Worm (Caenorhabditis elegans): ENCODE results near the gene pcf-11.
"Not testable (repeated sequence)": the region's sequence is repeated elsewhere in the genome, so short reads cannot be mapped to it uniquely, and the experiment has no call there.

Gene pcf-11

DNA sequence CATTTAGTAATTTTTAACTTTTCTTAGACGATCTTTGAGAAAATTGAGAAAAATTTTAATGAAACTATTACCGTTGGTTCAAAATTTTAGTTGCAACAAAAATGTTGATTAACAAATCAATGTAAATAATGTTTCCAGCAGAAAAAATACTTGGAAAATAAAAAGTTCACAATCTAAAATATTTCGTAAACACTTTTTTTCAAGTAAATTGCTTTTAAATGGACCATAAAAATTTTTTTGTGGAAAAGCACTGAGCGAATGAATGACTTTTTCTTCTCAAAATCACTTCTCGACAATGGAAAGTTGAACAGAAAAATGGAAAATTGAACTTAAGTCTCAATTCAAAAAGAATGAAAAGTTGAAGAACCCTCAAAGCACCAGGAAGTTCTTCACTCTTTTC, 28.8 kb downstream of the pcf-11 start, which contains the start of gene C45G9.8:
Gene C45G9.8, minus strand, starts transcription at position 101 of the 400 bp plus-strand sequence.
- TF ChIP-seq lin-13 (GFP tag; optimal IDR thresholded peaks at IDR 0.05) = no peak
- no peak for TF ChIP-seq elt-3 (tag; optimal IDR thresholded peaks at IDR 0.05)
- TF ChIP-seq aly-2 (tag; optimal IDR thresholded peaks at IDR 0.05) = no peak
- TF ChIP-seq rnt-1 (tag; optimal IDR thresholded peaks at IDR 0.05) = no peak
- TF ChIP-seq hlh-4 (tag; optimal IDR thresholded peaks at IDR 0.05) = no peak
- TF ChIP-seq pax-3 (tag; optimal IDR thresholded peaks at IDR 0.05) = no peak
- TF ChIP-seq blmp-1 (tag; optimal IDR thresholded peaks at IDR 0.05) = no peak
- TF ChIP-seq C04F5.9 (tag; optimal IDR thresholded peaks at IDR 0.05) = no peak
- TF ChIP-seq unc-98 (GFP tag; IDR thresholded peaks at IDR 0.05) = no peak
- TF ChIP-seq vab-15 (tag; optimal IDR thresholded peaks at IDR 0.05) = no peak
- TF ChIP-seq fkh-8 (tag; optimal IDR thresholded peaks at IDR 0.05) = no peak
- no peak for TF ChIP-seq irx-1 (tag; optimal IDR thresholded peaks at IDR 0.05)
- no peak for TF ChIP-seq nhr-28 (tag; optimal IDR thresholded peaks at IDR 0.05)
- TF ChIP-seq skn-1 (tag; optimal IDR thresholded peaks at IDR 0.05) = no peak
- no peak for TF ChIP-seq lin-15B (tag; optimal IDR thresholded peaks at IDR 0.05)
- TF ChIP-seq egl-27 (tag; optimal IDR thresholded peaks at IDR 0.05) = no peak

DNA sequence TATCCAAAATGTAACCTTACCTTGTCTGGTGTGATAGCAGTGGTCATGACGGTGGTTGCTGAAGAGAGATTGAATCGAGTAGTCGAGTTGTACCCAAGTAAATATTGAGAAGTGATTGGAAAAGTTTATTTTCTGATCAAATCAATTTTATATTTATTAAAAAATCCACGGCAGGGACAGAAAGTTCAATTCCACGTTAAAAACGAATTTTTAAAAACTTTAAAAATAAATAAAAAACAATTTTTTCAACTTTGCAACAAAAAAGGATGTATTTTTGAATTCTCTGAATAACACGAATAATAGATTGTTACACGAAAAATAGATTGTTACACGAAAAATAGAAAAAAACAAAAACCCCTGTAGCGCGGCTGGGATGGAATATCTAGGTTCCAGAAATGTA, 31.0 kb downstream of the pcf-11 start, which contains the start of gene C45G9.9:
Gene C45G9.9, minus strand, starts transcription at position 101 of the 400 bp plus-strand sequence.
- TF ChIP-seq fkh-8 (tag; optimal IDR thresholded peaks at IDR 0.05); unc-86 (tag; optimal IDR thresholded peaks at IDR 0.05); lin-14 (GFP tag; optimal IDR thresholded peaks at IDR 0.05): not testable (repeated sequence)

DNA sequence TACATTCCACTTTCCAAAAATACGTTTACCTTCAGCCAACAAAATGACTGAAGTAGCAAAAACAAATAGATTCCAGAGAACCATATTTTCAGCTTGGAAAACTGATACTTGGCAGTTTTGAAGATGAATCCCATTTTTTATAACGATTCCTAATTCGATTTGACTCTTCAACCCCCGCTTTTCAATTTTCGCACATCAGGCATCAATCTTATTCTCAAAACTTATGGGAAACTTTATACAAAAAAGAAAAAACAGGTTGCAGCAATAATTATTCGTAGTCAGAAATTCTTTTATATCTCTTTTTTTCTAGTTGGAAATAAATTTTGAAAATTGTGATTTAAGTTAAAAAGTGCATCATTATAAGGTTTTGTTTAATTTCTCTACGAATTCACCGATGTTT, 37.1 kb downstream of the pcf-11 start, which contains the start of gene C45G9.10:
Gene C45G9.10, minus strand, starts transcription at position 101 of the 400 bp plus-strand sequence.
- no peak for TF ChIP-seq irx-1 (tag; optimal IDR thresholded peaks at IDR 0.05)
- TF ChIP-seq nhr-19 (GFP tag; conservative IDR thresholded peaks at IDR 0.05) = no peak
- TF ChIP-seq snu-23 (GFP tag; optimal IDR thresholded peaks at IDR 0.05) = no peak
- no peak for TF ChIP-seq tlp-1 (tag; optimal IDR thresholded peaks at IDR 0.05)
- TF ChIP-seq dsc-1 (tag; optimal IDR thresholded peaks at IDR 0.05) = no peak
- no peak for TF ChIP-seq sptf-1 (tag; optimal IDR thresholded peaks at IDR 0.05)
- no peak for TF ChIP-seq nhr-28 (tag; optimal IDR thresholded peaks at IDR 0.05)
- TF ChIP-seq ztf-4 (tag; optimal IDR thresholded peaks at IDR 0.05) = no peak
- no peak for TF ChIP-seq tbx-2 (tag; optimal IDR thresholded peaks at IDR 0.05)
- no peak for TF ChIP-seq sox-4 (tag; optimal IDR thresholded peaks at IDR 0.05)
- no peak for TF ChIP-seq lsy-2 (tag; optimal IDR thresholded peaks at IDR 0.05)
- TF ChIP-seq unc-130 (tag; optimal IDR thresholded peaks at IDR 0.05) = no peak
- TF ChIP-seq ets-5 (GFP tag; IDR thresholded peaks at IDR 0.05) = no peak
- TF ChIP-seq aly-2 (tag; optimal IDR thresholded peaks at IDR 0.05) = no peak

- TF ChIP-seq lin-15B (tag; optimal IDR thresholded peaks at IDR 0.05); elt-2 (tag; optimal IDR thresholded peaks at IDR 0.05); ces-1 (GFP tag; optimal IDR thresholded peaks at IDR 0.05): not testable (repeated sequence)
Measured at ce11 chrIII:5062406-5062805, 37.7 kb downstream of the pcf-11 start, which contains the start of gene C45G9.4. Gene C45G9.4 (plus strand): TSS chrIII:5062706.

ce11 chrIII:5068675-5069233, 44.0 kb downstream of the pcf-11 start, which contains the start of the genes C45G9.11 and C45G9.2:
Gene C45G9.11 (minus strand): TSS chrIII:5068725.
Gene C45G9.2 (plus strand): TSS chrIII:5069066.
- TF ChIP-seq ceh-88 (GFP tag; IDR thresholded peaks at IDR 0.05) (peak; percentile 40; the same call in 1 of the 2 replicates), nhr-76 (tag; optimal IDR thresholded peaks at IDR 0.05) (no peak), ceh-82 (tag; optimal IDR thresholded peaks at IDR 0.05) (peak; percentile 47 to 52 (median 48)), dsc-1 (tag; optimal IDR thresholded peaks at IDR 0.05) (peak; percentile 92), mab-9 (GFP tag; IDR thresholded peaks at IDR 0.05) (peak; percentile 71), efl-3 (GFP tag; optimal IDR thresholded peaks at IDR 0.05) (peak; percentile 36), ces-1 (GFP tag; optimal IDR thresholded peaks at IDR 0.05) (no peak), egl-27 (tag; optimal IDR thresholded peaks at IDR 0.05) (no peak), C16A3.4 (tag; optimal IDR thresholded peaks at IDR 0.05) (peak; percentile 40), nhr-90 (tag; optimal IDR thresholded peaks at IDR 0.05; ENCODE audit: poor library complexity) (peak; percentile 90), snpc-4 (tag; optimal IDR thresholded peaks at IDR 0.05) (peak; percentile 63), rnt-1 (tag; optimal IDR thresholded peaks at IDR 0.05) (peak; percentile 98), ztf-11 (tag; optimal IDR thresholded peaks at IDR 0.05) (peak in 1 of 2 experiments; percentile 92), lin-14 (GFP tag; optimal IDR thresholded peaks at IDR 0.05) (peak; percentile 78), mef-2 (tag; optimal IDR thresholded peaks at IDR 0.05) (no peak), elt-2 (tag; optimal IDR thresholded peaks at IDR 0.05) (peak; percentile 55), zip-4 (GFP tag; optimal IDR thresholded peaks at IDR 0.05) (peak; percentile 18), isw-1 (GFP tag; IDR thresholded peaks at IDR 0.05) (peak; percentile 62), lir-3 (tag; optimal IDR thresholded peaks at IDR 0.05; ENCODE audit: poor library complexity) (peak; percentile 95), sptf-1 (tag; optimal IDR thresholded peaks at IDR 0.05) (no peak), skn-1 (tag; optimal IDR thresholded peaks at IDR 0.05) (peak; percentile 19)

All from whole organism, L1 larva.